Worm (Caenorhabditis elegans): ENCODE results near the gene C28H8.8.
A peak's percentile ranks its signal among the peaks of the same experiment; 100 is the strongest.

The C28H8.8 gene

DNA sequence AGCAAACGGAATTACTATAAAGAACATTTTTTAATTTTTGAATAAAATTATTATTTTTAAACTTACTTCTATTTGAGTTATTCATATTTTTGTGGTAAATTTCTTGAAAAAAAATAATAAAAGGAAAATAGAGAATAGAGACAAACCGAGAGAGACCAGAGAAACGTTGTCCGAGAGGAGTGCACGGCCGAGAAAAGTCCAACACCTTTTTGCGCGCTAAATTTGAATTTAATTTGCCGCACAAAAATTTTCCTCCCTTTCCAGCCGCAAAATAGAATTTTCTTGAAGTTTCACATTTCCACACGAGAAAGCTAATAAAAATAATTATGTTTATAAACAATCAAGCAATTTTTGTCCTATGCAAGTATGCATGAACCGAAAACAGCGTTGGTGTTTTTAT is 16.8 kb downstream of the C28H8.8 start, which contains the start of the genes F01F1.11 and F01F1.3 (continued):
- TF ChIP-seq unc-98 (GFP tag; IDR thresholded peaks at IDR 0.05), result peak; percentile 19; the same call in 1 of the 2 replicates
- TF ChIP-seq ces-1 (GFP tag; optimal IDR thresholded peaks at IDR 0.05), result no peak
- peak; percentile 62 for TF ChIP-seq grh-1 (GFP tag; IDR thresholded peaks at IDR 0.05)
- peak; percentile 50 for TF ChIP-seq hlh-4 (tag; optimal IDR thresholded peaks at IDR 0.05)
- peak; percentile 70 for TF ChIP-seq skn-1 (tag; optimal IDR thresholded peaks at IDR 0.05)
- TF ChIP-seq C04F5.9 (tag; optimal IDR thresholded peaks at IDR 0.05), result peak; percentile 86
- TF ChIP-seq fkh-8 (tag; optimal IDR thresholded peaks at IDR 0.05), result peak; percentile 83
- peak; percentile 85 for TF ChIP-seq lin-14 (GFP tag; optimal IDR thresholded peaks at IDR 0.05)
- TF ChIP-seq jun-1 (tag; optimal IDR thresholded peaks at IDR 0.05), result peak; percentile 72
- peak; percentile 84 to 88 for TF ChIP-seq lsy-2 (tag; optimal IDR thresholded peaks at IDR 0.05)
- TF ChIP-seq Y116A8C.19 (tag; optimal IDR thresholded peaks at IDR 0.05; ENCODE audit: borderline replicate concordance), result peak; percentile 72
- TF ChIP-seq elt-2 (tag; optimal IDR thresholded peaks at IDR 0.05), result peak; percentile 52
- TF ChIP-seq blmp-1 (tag; optimal IDR thresholded peaks at IDR 0.05), result peak; percentile 81
- no peak for TF ChIP-seq pqm-1 (tag; optimal IDR thresholded peaks at IDR 0.05)
- peak; percentile 92 for TF ChIP-seq sox-4 (tag; optimal IDR thresholded peaks at IDR 0.05)
- TF ChIP-seq hlh-17 (GFP tag; optimal IDR thresholded peaks at IDR 0.05; ENCODE audit: borderline replicate concordance), result no peak
- peak; percentile 97 to 98 for TF ChIP-seq efl-1 (optimal IDR thresholded peaks at IDR 0.05)
- TF ChIP-seq efl-1 (GFP tag; optimal IDR thresholded peaks at IDR 0.05 in 1 of 2), result peak; percentile 96 to 100
- peak; percentile 91 for TF ChIP-seq ceh-90 (tag; optimal IDR thresholded peaks at IDR 0.05)
- TF ChIP-seq fos-1 (tag; optimal IDR thresholded peaks at IDR 0.05), result peak; percentile 57
- peak; percentile 59 for TF ChIP-seq dsc-1 (tag; optimal IDR thresholded peaks at IDR 0.05)
- no peak for TF ChIP-seq nhr-84 (tag; optimal IDR thresholded peaks at IDR 0.05)
- TF ChIP-seq irx-1 (tag; optimal IDR thresholded peaks at IDR 0.05), result peak; percentile 91
- peak; percentile 92 for TF ChIP-seq nhr-71 (tag; optimal IDR thresholded peaks at IDR 0.05)
- TF ChIP-seq unc-30 (tag; optimal IDR thresholded peaks at IDR 0.05), result no peak
- no peak for TF ChIP-seq egl-27 (tag; optimal IDR thresholded peaks at IDR 0.05)
- peak; percentile 79 for TF ChIP-seq unc-86 (tag; optimal IDR thresholded peaks at IDR 0.05)
- peak; percentile 96 for TF ChIP-seq lir-3 (tag; optimal IDR thresholded peaks at IDR 0.05; ENCODE audit: poor library complexity)
- peak; percentile 95 to 97 (median 96) for TF ChIP-seq dpl-1 (GFP tag; optimal IDR thresholded peaks at IDR 0.05)
- no peak for TF ChIP-seq fkh-10 (GFP tag; optimal IDR thresholded peaks at IDR 0.05)
- peak; percentile 13 for TF ChIP-seq mef-2 (tag; optimal IDR thresholded peaks at IDR 0.05)
- no peak for TF ChIP-seq ama-1 (optimal IDR thresholded peaks at IDR 0.05)
- peak in 1 of 2 experiments; percentile 57 for TF ChIP-seq mdl-1 (tag; optimal IDR thresholded peaks at IDR 0.05)
- peak; percentile 31 for TF ChIP-seq lin-39 (tag; optimal IDR thresholded peaks at IDR 0.05)
- TF ChIP-seq nhr-47 (tag; optimal IDR thresholded peaks at IDR 0.05), result peak; percentile 93
- no peak for TF ChIP-seq hpl-2 (GFP tag; optimal IDR thresholded peaks at IDR 0.05)
- peak; percentile 19 for TF ChIP-seq lin-15B (tag; optimal IDR thresholded peaks at IDR 0.05)
- TF ChIP-seq ceh-63 (GFP tag; optimal IDR thresholded peaks at IDR 0.05), result no peak
- peak; percentile 78 for TF ChIP-seq mep-1 (tag; optimal IDR thresholded peaks at IDR 0.05)
- TF ChIP-seq C16A3.4 (tag; optimal IDR thresholded peaks at IDR 0.05), result peak; percentile 81
- TF ChIP-seq rnt-1 (tag; optimal IDR thresholded peaks at IDR 0.05), result peak; percentile 99
- TF ChIP-seq xbp-1 (tag; optimal IDR thresholded peaks at IDR 0.05), result peak; percentile 89
- TF ChIP-seq nhr-28 (tag; optimal IDR thresholded peaks at IDR 0.05), result no peak
- peak; percentile 54 for TF ChIP-seq nhr-77 (tag; optimal IDR thresholded peaks at IDR 0.05)
- TF ChIP-seq nhr-76 (tag; optimal IDR thresholded peaks at IDR 0.05), result no peak
- peak in 1 of 2 experiments; percentile 95 for TF ChIP-seq ztf-11 (tag; optimal IDR thresholded peaks at IDR 0.05)
- no peak for TF ChIP-seq nhr-12 (tag; optimal IDR thresholded peaks at IDR 0.05)
- peak; percentile 43 for TF ChIP-seq nhr-11 (tag; optimal IDR thresholded peaks at IDR 0.05)
- TF ChIP-seq fkh-4 (tag; optimal IDR thresholded peaks at IDR 0.05; ENCODE audit: borderline replicate concordance), result peak; percentile 81
- peak; percentile 78 for TF ChIP-seq isw-1 (GFP tag; IDR thresholded peaks at IDR 0.05)
- peak; percentile 88 for TF ChIP-seq pax-3 (tag; optimal IDR thresholded peaks at IDR 0.05)
- TF ChIP-seq swsn-7 (tag; optimal IDR thresholded peaks at IDR 0.05), result peak; percentile 89
- no peak for TF ChIP-seq unc-62 (GFP tag; optimal IDR thresholded peaks at IDR 0.05)
- TF ChIP-seq sptf-1 (tag; optimal IDR thresholded peaks at IDR 0.05), result no peak
